Worm (Caenorhabditis elegans): Measurements from ENCODE around the gene W06G6.17.

W06G6.17 gene

DNA sequence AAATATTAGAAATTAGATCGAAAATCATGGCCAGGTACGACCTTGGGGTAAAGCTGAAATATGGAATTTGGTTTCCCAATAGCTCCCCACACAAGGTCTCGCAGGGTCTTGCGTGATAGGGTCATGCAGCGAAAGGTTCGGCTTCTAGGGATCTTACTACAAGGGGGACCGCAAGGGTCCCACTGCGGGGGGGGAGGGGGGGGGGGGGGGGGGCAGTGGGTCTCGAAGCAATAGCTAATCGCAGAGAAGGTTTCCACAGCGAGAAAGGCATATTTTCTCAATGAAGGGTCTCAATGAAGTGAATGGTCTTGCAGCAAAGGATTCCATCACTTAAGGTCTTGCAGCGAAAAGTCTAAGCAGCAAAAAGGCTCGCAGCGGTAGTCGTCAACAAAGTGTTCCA, 47.9 kb upstream of the W06G6.17 start:
- TF ChIP-seq set-16 (GFP tag; IDR thresholded peaks at IDR 0.05) (peak; percentile 92), daf-12 (tag; optimal IDR thresholded peaks at IDR 0.05) (no peak), tra-1 (GFP tag; IDR thresholded peaks at IDR 0.05) (no peak), daf-19 (GFP tag; conservative IDR thresholded peaks at IDR 0.05) (no peak), nhr-237 (tag; optimal IDR thresholded peaks at IDR 0.05) (no peak)

DNA sequence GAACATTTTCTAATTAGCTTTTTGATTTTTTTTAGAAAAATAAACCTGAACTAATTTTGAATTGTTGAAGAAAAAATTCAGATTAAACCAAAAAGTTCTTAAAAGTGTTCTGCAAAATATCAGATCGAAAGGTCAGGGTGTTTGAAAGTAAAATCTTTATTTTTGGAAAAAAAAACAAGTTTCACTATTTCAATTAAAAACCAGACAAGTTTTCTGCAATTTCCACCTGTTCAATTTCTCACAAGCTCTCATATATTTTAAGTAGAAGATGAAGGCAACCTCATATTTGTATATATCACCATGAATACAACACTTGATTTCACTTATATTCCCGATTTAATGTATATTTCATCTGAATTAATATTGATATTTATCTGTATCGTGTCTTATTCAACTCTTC, 42.2 kb upstream of the W06G6.17 start, which contains the start of gene srz-102:
srz-102 (plus strand) TSS at position 301 of the 400 bp plus-strand sequence.
- TF ChIP-seq egl-43 (GFP tag; IDR thresholded peaks at IDR 0.05), result no peak
- no peak for TF ChIP-seq snpc-1.2 (GFP tag; IDR thresholded peaks at IDR 0.05)
- TF ChIP-seq ama-1 (optimal IDR thresholded peaks at IDR 0.05), result no peak
- no peak for TF ChIP-seq dmd-6 (GFP tag; IDR thresholded peaks at IDR 0.05)
- TF ChIP-seq ztf-11 (tag; optimal IDR thresholded peaks at IDR 0.05), result no peak
- TF ChIP-seq zag-1 (tag; optimal IDR thresholded peaks at IDR 0.05), result no peak
- no peak for TF ChIP-seq mxl-2 (GFP tag; conservative IDR thresholded peaks at IDR 0.05)
- TF ChIP-seq hlh-30 (tag; optimal IDR thresholded peaks at IDR 0.05; ENCODE audit: insufficient read depth), result no peak
- no peak for TF ChIP-seq lim-7 (GFP tag; IDR thresholded peaks at IDR 0.05)
- no peak for TF ChIP-seq pqm-1 (tag; optimal IDR thresholded peaks at IDR 0.05)
- no peak for TF ChIP-seq nhr-28 (tag; optimal IDR thresholded peaks at IDR 0.05)
- TF ChIP-seq mep-1 (tag; optimal IDR thresholded peaks at IDR 0.05), result no peak
- no peak for TF ChIP-seq nhr-77 (tag; optimal IDR thresholded peaks at IDR 0.05)
- TF ChIP-seq mes-2 (tag; optimal IDR thresholded peaks at IDR 0.05; ENCODE audit: poor library complexity, severe bottlenecking), result no peak
- no peak for TF ChIP-seq php-3 (GFP tag; IDR thresholded peaks at IDR 0.05)
- no peak for TF ChIP-seq nhr-11 (tag; optimal IDR thresholded peaks at IDR 0.05)
- no peak for TF ChIP-seq daf-8 (GFP tag; IDR thresholded peaks at IDR 0.05)
- no peak for TF ChIP-seq F44E2.7 (GFP tag; IDR thresholded peaks at IDR 0.05)
- no peak for TF ChIP-seq ces-1 (GFP tag; optimal IDR thresholded peaks at IDR 0.05)
- TF ChIP-seq ZK337.2 (GFP tag; IDR thresholded peaks at IDR 0.05), result no peak

DNA sequence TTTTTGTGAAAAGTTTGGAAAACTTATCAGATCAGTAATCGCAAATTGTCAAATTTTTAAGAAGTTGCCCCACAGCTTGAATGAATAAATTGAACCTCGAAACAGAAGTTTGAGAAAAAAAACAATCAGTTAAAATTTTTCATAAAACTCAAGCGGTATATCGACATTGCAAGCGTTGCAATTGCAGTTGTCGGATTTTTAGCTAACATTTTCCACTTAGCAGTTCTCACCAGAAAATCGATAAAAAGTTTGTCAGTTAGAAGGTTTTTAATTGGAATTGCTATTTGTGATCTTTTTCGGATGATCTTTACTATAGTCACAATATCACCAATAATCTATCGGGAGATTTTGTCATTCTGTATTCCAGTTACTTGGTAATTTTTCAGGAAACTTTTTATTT, 40.7 kb upstream of the W06G6.17 start, which contains the start of gene srw-43:
srw-43 (plus strand) TSS at position 301 of the 400 bp plus-strand sequence.
- TF ChIP-seq dmd-6 (GFP tag; IDR thresholded peaks at IDR 0.05) (no peak), fkh-10 (GFP tag; optimal IDR thresholded peaks at IDR 0.05) (no peak), nhr-10 (tag; optimal IDR thresholded peaks at IDR 0.05) (no peak), unc-39 (tag; optimal IDR thresholded peaks at IDR 0.05) (no peak), mdl-1 (tag; optimal IDR thresholded peaks at IDR 0.05) (no peak), nhr-6 (tag; optimal IDR thresholded peaks at IDR 0.05) (no peak), mdt-29 (GFP tag; IDR thresholded peaks at IDR 0.05) (no peak), nhr-41 (GFP tag; IDR thresholded peaks at IDR 0.05) (no peak), zag-1 (tag; optimal IDR thresholded peaks at IDR 0.05) (no peak), nhr-111 (GFP tag; optimal IDR thresholded peaks at IDR 0.05) (no peak), ama-1 (optimal IDR thresholded peaks at IDR 0.05) (no peak), T20F7.1 (GFP tag; optimal IDR thresholded peaks at IDR 0.05) (no peak), ceh-44 (GFP tag; IDR thresholded peaks at IDR 0.05) (no peak), nhr-77 (tag; optimal IDR thresholded peaks at IDR 0.05) (no peak)

DNA sequence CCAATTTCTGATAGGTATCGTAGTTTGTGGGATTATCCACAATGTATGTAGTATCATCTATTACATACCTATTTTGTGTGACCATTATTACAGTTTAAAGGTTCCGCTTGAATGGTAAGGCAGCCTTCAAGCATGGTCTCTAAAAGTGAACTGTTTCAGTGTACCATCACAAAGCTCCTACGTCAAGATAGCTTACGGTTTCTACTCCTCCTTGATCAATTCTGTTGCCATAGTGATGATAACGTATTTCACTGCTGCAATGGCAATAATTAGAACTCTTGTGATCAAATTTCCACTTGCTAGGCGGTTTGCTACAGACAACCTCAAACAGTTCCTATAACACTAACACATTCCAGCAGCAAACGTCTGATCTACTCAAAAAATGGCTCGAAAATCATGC, 38.3 kb upstream of the W06G6.17 start:
- TF ChIP-seq sdz-12 (GFP tag; optimal IDR thresholded peaks at IDR 0.05) (no peak), mxl-3 (GFP tag; optimal IDR thresholded peaks at IDR 0.05) (no peak), madf-5 (GFP tag; IDR thresholded peaks at IDR 0.05) (no peak), aha-1 (tag) (peak; percentile 91)

Data from whole organism, L4 larva.